Fruit fly (Drosophila melanogaster): ENCODE measurements around the gene CG31710.

CG31710 gene

dm6 chr2L:9705872-9706317 lies at the start of gene CG31710:
TSS of gene CG31710 (minus strand) at chr2L:9705954.
- peak; percentile 10 for TF ChIP-seq CG17801 (GFP tag; optimal IDR thresholded peaks at IDR 0.05; ENCODE audit: partially characterized antibody)

DNA sequence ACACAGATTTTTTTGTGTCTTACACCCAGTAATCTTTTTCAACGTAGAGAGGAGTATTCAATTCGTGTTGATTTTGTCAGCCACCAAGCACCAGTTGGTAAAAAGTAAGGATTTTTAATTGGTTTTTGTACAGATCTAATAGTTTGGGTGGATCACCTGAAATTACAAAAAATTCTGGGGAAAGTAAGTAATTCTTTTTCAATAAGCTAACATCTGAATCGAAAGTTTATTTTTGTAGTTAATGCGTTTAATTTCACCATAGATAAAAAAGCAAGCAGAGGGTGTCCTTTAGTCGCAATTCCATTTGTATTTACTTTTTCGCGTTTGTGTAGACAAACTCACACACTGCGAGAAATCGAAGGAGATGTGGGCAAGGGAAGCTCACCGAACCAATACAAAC lies 49.1 kb upstream of the CG31710 start:
- no peak for TF ChIP-seq CG17801 (GFP tag; optimal IDR thresholded peaks at IDR 0.05; ENCODE audit: partially characterized antibody)

DNA sequence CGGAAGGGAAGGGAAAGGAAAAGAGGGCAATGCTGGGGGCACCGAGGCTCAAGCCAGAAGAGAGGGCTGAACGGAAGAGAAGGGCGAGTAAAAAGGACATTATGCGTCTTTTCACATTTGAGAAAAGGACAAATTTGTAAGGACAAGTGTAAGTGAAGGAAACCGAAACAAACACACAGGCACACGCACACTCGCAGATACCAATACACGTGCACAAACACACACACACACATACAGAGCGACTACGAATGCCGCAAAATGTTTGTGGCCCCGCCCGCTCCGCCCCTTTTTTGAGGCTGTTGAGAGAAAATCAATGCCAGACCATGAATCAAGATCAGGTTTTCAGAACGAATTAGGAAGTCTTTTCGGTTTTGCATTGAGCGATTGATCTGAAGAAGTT lies 47.6 kb upstream of the CG31710 start:
- no peak for TF ChIP-seq CG17801 (GFP tag; optimal IDR thresholded peaks at IDR 0.05; ENCODE audit: partially characterized antibody)

DNA sequence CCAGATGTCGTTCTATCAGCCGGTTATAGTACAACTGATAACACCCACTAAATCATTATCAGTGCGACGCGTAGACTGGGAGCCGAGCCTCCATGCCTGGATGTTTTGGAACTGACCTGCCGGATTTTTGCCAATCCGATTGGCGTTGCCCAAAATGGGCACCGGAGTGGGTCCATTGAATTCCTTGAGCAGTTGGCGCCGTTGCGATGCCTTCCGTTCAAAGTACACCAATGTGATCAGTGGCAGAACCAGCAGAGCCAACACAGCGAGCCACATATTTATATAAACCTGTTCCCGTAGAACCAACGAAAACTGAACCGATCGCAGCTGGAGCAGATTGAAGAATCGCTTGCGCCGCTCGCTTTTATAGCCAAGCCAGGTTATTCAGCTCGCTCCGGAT lies 44.0 kb upstream of the CG31710 start, which contains the start of gene Cyp4e3:
Gene Cyp4e3, minus strand, starts transcription at position 327 of the 400 bp plus-strand sequence.
- no peak for TF ChIP-seq CG17801 (GFP tag; optimal IDR thresholded peaks at IDR 0.05; ENCODE audit: partially characterized antibody)

DNA sequence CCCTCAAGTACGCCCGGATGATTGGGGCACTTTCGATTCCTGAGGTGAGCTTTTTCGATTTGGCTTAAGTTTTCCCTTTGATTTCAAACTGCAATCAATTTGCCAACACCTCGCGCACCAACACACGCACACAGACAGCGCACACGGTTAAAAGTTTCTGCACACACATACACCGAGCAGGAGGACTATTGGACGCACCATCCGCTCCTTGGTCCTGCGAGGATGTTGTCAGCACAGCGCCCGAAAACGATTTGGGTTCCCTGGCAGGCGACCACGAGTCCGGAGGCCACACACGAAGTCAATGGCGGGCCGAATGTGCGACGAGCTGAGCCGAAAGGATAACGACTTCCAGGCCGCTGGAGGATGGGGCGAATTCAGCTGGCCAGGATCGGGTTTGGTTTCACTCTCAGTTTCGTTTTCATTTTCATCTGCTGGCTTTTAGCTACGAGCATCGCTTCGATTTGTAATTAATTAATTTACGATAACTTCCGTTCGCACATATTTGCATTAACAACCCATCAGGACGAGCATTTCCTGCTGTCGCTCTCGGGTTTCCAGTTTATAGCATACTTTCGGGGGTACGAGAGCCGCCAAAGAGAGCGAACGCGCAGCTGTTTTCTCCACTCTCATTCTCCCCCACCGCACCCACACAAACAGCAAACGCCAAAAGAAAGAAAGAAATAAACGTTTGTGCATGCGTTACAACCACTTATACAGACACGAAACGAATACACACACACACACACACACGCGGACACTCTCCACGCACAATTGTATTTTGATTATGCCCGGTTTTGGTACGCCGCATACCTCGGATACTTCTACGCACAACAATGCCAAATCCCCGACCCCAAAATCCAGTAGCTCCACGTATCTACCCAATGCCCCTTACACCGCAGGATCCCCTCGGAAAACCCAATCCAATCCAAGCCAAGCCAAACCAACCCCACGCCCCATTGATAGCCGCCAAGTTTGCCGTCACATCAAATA lies 40.8 kb upstream of the CG31710 start, which contains the start of gene Nckx30C:
Gene Nckx30C, minus strand, starts transcription at position 260 of the 990 bp plus-strand sequence.
- TF ChIP-seq CG17801 (GFP tag; optimal IDR thresholded peaks at IDR 0.05; ENCODE audit: partially characterized antibody) = no peak

- no peak for TF ChIP-seq CG17801 (GFP tag; optimal IDR thresholded peaks at IDR 0.05; ENCODE audit: partially characterized antibody)
These were observed 38.9 kb upstream of the CG31710 start for dm6 chr2L:9744634-9745033.

dm6 chr2L:9743823-9744222 lies 38.1 kb upstream of the CG31710 start:
- TF ChIP-seq CG17801 (GFP tag; optimal IDR thresholded peaks at IDR 0.05; ENCODE audit: partially characterized antibody) = no peak

dm6 chr2L:9739685-9740084 lies 33.9 kb upstream of the CG31710 start:
- no peak for TF ChIP-seq CG17801 (GFP tag; optimal IDR thresholded peaks at IDR 0.05; ENCODE audit: partially characterized antibody)

- TF ChIP-seq CG17801 (GFP tag; optimal IDR thresholded peaks at IDR 0.05; ENCODE audit: partially characterized antibody) = no peak
These were observed 32.0 kb upstream of the CG31710 start for dm6 chr2L:9737803-9738202.

dm6 chr2L:9737360-9737759 lies 31.6 kb upstream of the CG31710 start:
- TF ChIP-seq CG17801 (GFP tag; optimal IDR thresholded peaks at IDR 0.05; ENCODE audit: partially characterized antibody) = no peak

DNA sequence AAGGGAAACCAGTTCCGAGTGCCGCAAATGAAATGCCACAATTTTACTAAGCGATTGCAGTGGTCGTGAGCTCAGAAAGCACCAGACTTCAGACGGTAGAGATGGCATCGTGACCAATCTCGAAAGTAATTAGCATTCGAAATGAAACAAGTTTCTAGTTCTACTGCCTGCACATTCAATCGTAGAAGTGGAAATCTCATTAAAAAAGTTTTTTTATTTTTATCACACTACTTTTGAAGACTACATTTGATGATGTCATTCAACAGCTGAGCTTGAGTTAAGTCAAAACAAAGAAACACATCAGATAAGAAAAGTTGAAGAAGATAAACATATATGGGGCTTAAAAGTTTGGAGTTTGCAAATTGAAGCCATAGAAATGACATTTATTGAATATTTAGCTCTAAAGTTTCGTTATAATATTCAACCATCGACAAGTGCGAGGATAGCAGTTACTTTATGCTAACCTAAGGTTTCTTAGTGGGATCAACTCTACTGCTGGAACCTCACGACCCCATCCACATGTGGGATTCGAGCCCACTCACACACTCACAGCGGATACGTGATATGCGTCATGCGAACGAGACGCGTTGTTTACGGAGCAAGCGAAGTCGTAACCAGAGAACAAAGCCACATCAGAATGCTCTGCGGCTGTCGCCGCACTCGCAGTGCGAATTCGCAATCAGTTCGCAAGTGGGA lies 30.4 kb upstream of the CG31710 start, which contains the start of gene CG13117:
Gene CG13117, plus strand, starts transcription at position 646 of the 696 bp plus-strand sequence.
- no peak for TF ChIP-seq CG17801 (GFP tag; optimal IDR thresholded peaks at IDR 0.05; ENCODE audit: partially characterized antibody)

DNA sequence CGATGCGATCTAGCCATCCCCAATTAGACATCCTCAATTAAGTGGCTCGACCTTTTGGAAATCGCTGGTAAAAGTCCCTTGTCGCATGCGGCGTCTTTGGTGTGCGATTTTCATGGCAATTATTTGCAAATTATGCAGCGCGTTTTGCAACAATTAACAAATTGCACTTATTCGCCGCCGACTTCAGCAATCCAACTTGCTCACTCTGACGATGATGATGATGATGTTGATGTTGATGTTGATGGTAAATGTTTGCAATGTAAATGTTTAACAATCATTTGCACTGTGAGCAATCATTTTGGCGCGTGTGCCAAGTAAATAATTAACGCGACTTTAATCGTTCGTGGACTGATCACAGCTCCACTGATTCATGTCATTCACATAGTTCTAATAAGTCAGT lies 28.4 kb upstream of the CG31710 start:
- TF ChIP-seq CG17801 (GFP tag; optimal IDR thresholded peaks at IDR 0.05; ENCODE audit: partially characterized antibody) = no peak

dm6 chr2L:9731269-9731668 lies 25.5 kb upstream of the CG31710 start:
- no peak for TF ChIP-seq CG17801 (GFP tag; optimal IDR thresholded peaks at IDR 0.05; ENCODE audit: partially characterized antibody)

DNA sequence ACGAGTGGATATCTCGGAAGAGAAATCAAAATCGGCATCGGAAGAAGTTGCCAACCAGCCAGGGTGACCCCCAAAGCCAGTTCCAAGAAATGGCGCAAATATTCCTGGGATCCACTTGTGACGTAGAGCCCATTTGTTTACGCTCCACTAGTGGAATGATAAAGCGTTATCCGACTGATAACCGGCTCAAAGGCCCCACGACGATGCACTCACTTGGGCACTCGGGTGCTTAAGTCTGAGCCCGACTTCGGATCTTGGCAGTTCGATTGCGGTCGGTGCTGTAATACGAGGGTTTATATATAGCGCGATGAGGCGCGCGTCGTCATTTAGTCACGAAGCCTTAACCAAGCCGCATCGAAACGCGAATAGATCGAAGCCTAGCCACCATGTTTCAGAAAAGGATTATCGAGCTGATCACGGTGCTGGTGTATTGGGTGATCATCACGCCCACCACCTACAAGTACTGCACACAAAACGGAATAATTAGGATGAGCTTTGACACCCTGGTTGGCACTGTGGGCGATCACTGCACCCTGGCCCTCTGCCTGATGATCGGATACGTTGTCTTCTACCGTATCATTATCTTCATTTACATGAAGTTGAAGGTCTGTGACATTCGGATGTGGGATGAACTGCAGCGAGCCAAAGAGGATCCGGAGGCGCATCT lies 24.0 kb upstream of the CG31710 start, which contains the start of gene CG13116:
Gene CG13116, plus strand, starts transcription at position 323 of the 667 bp plus-strand sequence.
- TF ChIP-seq CG17801 (GFP tag; optimal IDR thresholded peaks at IDR 0.05; ENCODE audit: partially characterized antibody) = no peak

dm6 chr2L:9728791-9729190 lies 23.0 kb upstream of the CG31710 start:
- TF ChIP-seq CG17801 (GFP tag; optimal IDR thresholded peaks at IDR 0.05; ENCODE audit: partially characterized antibody) = no peak
